Worm (Caenorhabditis elegans) whole organism, young adult: Measurements from ENCODE around the gene pgl-1.

Experiments used
- B0261.1 ChIP-seq: sonication (generic microtip); optimal IDR thresholded peaks from 2 replicates; lab custom pipeline; 2016; ENCODE audit warnings: mild to moderate bottlenecking, missing genetic modification characterization, moderate library complexity, missing compliant biosample characterization
- C06A6.2 ChIP-seq: fragments of 200-800 bp; sonication (Bioruptor generic); conservative IDR thresholded peaks from 2 replicates; pipeline ENCODE4 v1.3.6; 2022; ENCODE audit warnings: missing genetic modification characterization, missing compliant biosample characterization
- D2030.7 ChIP-seq: fragments of 200-800 bp; sonication (Bioruptor generic); IDR thresholded peaks from 2 replicates; pipeline ENCODE4 v1.3.6; 2022; ENCODE audit warnings: missing genetic modification reagents, missing genetic modification characterization, missing compliant biosample characterization
- F10E7.11 ChIP-seq: sonication (generic microtip); optimal IDR thresholded peaks from 2 replicates; lab custom pipeline; 2017; ENCODE audit warnings: mild to moderate bottlenecking, missing genetic modification characterization, moderate library complexity, missing compliant biosample characterization
- T07F8.4 ChIP-seq: sonication (generic microtip); optimal IDR thresholded peaks from 2 replicates; lab custom pipeline; 2016; ENCODE audit warnings: mild to moderate bottlenecking, missing genetic modification characterization, moderate library complexity, missing compliant biosample characterization
- Y67H2A.10 ChIP-seq: fragments of 200-800 bp; sonication (Bioruptor generic); conservative IDR thresholded peaks from 2 replicates; pipeline ENCODE4 v1.3.6; 2022; ENCODE audit warnings: missing genetic modification reagents, missing genetic modification characterization, missing compliant biosample characterization
- ama-1 ChIP-seq, 3 experiments: fragments of 150-350 bp in 1 of 3; sonication (generic microtip) in 2 of 3; optimal IDR thresholded peaks; 2 replicates each; lab custom pipeline; 2014 to 2018; ENCODE audit warnings: missing biosample characterization in 2 of 3, missing genetic modification characterization in 2 of 3, missing genetic modification reagents in 2 of 3
- egl-44 ChIP-seq: fragments of 200-800 bp; sonication (Bioruptor generic); IDR thresholded peaks from 2 replicates; pipeline ENCODE4 v1.3.6; 2022; ENCODE audit warnings: missing genetic modification reagents, missing genetic modification characterization, missing compliant biosample characterization
- let-607 ChIP-seq, 2 experiments: fragments of 200-800 bp in 1 of 2; sonication (Bioruptor generic) in 1 of 2; sonication (generic microtip) in 1 of 2; optimal IDR thresholded peaks; 2 replicates each; lab custom pipeline; 2016 to 2018; ENCODE audit warnings: mild to moderate bottlenecking in 2 of 2, missing compliant biosample characterization in 2 of 2, missing genetic modification characterization in 2 of 2, moderate library complexity in 2 of 2, missing genotype in 1 of 2
- lin-35 ChIP-seq, 3 experiments: fragments of 150-350 bp in 2 of 3; sonication (generic microtip) in 1 of 3; optimal IDR thresholded peaks; 2 replicates each; lab custom pipeline; 2014 to 2018; ENCODE audit warnings: missing biosample characterization in 3 of 3, missing genetic modification characterization in 3 of 3, missing genetic modification reagents in 3 of 3
- nhr-179 ChIP-seq: sonication (generic microtip); optimal IDR thresholded peaks from 2 replicates; lab custom pipeline; 2016; ENCODE audit warnings: mild to moderate bottlenecking, missing genetic modification characterization, missing compliant biosample characterization
- rcor-1 ChIP-seq: fragments of 200-800 bp; sonication (Bioruptor generic); IDR thresholded peaks from 2 replicates; pipeline ENCODE4 v1.3.6; 2022; ENCODE audit warnings: missing genetic modification reagents, missing genetic modification characterization, missing compliant biosample characterization
- unc-62 ChIP-seq: fragments of 150-350 bp; optimal IDR thresholded peaks from 2 replicates; lab custom pipeline; 2014; ENCODE audit warnings: missing biosample characterization, missing genetic modification reagents, missing genetic modification characterization
- ztf-22 ChIP-seq: fragments of 200-800 bp; sonication (Bioruptor generic); optimal IDR thresholded peaks from 2 replicates; lab custom pipeline; 2018; ENCODE audit warnings: mild to moderate bottlenecking, missing genetic modification characterization, moderate library complexity, missing compliant biosample characterization

DNA sequence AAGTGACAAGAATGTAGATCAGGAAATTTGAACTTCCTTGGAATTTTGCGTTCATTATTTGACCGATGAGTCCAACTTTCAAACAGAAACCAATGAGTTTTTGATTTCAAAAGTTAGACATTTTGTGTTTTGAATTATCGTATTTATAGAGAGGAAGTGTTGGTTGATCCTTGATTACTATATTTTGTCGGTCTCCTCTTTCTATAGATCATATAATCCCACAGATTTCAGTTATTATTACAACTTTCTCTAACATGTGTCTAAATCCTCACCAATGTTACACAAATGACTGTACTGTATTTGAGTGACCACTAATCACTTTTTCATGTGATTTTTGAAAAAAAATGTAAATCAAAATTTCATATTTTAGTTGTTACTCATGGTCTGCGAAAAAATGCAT is 12.6 kb downstream of the pgl-1 start, which contains the start of gene B0478.3:
- no peak for TF ChIP-seq nhr-179 (tag; lab: Kevin White, UChicago)
- no peak for TF ChIP-seq unc-62
- no peak for TF ChIP-seq B0261.1
- TF ChIP-seq Y67H2A.10, result no peak
- TF ChIP-seq ama-1 (optimal IDR thresholded peaks at IDR 0.05; lab: Kevin White, UChicago), result no peak
- TF ChIP-seq ama-1 (GFP tag; optimal IDR thresholded peaks at IDR 0.05; lab: Kevin White, UChicago), result no peak
- TF ChIP-seq rcor-1 (GFP tag; lab: Robert Waterston, UW), result no peak
- TF ChIP-seq T07F8.4 (tag; lab: Kevin White, UChicago), result no peak
- no peak for TF ChIP-seq C06A6.2 (GFP tag; lab: Robert Waterston, UW)
- TF ChIP-seq let-607 (tag; optimal IDR thresholded peaks at IDR 0.05; lab: Kevin White, UChicago), result no peak
- no peak for TF ChIP-seq F10E7.11 (tag; lab: Kevin White, UChicago)
- TF ChIP-seq ztf-22 (GFP tag; lab: Kevin White, UChicago), result no peak
- TF ChIP-seq D2030.7 (GFP tag; lab: Robert Waterston, UW), result no peak
- no peak for TF ChIP-seq lin-35 (GFP tag; optimal IDR thresholded peaks at IDR 0.05; lab: Kevin White, UChicago)
- no peak for TF ChIP-seq egl-44 (GFP tag; lab: Robert Waterston, UW)
